Fruit fly (Drosophila melanogaster) whole organism, prepupa: ENCODE measurements around the gene nebu.

ENCODE experiments used
- OdsH ChIP-seq: fragments of 200-800 bp; sonication (Bioruptor generic); optimal IDR thresholded peaks from 3 replicates; lab custom pipeline; 2016; ENCODE audit warnings: missing biosample characterization, missing genetic modification characterization
- Sox14 ChIP-seq: fragments of 200-800 bp; sonication (Bioruptor generic); optimal IDR thresholded peaks from 3 replicates; lab custom pipeline; 2016; ENCODE audit warnings: missing biosample characterization, missing genetic modification characterization

dm6 chr3L:12833864-12834525 lies 8.9 kb downstream of the nebu start:
- no peak for TF ChIP-seq OdsH (GFP tag; lab: Kevin White, UChicago)
- no peak for TF ChIP-seq Sox14 (GFP tag; lab: Kevin White, UChicago)
